Fruit fly (Drosophila melanogaster): Measurements from ENCODE around the gene Vdup1.
A peak's percentile ranks its signal among the peaks of the same experiment; 100 is the strongest.

The Vdup1 gene

DNA sequence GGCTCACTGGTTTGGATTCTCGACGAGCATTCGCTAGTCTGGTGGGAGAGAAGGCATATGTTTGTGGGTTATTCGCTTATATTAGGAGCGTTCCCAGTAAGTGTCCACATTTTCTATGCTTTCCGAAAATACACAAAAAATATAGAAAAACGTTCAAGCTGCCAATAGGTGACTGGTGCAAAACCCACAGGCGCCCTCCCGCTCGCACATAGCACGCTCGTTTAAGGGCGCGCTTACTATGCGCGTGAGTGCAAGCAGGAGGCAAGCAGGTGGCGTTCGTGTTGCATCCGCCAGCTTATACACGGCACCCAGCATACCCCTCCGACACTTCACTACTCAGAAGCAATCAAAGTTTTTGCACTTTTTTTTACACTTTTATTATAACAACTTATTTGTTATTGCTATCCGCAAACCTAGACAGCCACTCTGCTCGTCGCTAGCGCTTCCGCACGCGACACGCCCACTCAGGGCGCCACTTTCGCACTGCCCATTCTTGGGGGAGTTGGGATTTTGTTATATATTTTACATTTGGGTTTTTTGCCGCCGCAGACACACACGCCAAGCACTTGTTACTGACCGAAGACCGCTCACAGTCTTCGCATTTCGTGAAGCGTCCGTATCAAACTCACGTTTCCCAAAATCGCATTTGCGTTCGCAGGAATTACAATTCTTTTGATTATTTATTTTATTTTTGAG is 20.4 kb upstream of the Vdup1 start:
- TF ChIP-seq CTCF (optimal IDR thresholded peaks at IDR 0.05), result peak; percentile 8 to 30
- TF ChIP-seq CG8478 (optimal IDR thresholded peaks at IDR 0.05), result no peak

DNA sequence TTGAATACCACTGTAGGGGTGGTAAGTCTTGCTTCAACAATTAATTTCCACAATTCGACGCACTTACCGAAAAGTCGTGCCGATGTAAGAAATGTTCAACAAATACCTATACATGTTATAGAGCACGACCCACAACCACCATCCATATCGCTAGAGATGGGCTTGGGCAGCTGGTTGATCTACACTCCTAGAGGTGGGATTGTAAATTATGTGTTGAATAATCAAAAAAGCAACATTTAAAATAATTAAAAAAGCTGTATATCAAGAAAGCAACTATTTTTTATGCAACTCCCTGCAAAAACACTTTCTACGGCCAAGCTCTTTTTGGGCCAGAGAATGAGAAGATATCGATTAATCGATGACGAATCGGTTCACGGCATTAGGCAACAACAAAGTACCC is 5.5 kb upstream of the Vdup1 start, which contains the start of the genes CG34140, Mkp and Mtch:
Gene CG34140 (minus strand): TSS at position 174 of the 400 bp plus-strand sequence.
Gene Mkp (minus strand): TSS at position 290 of the 400 bp plus-strand sequence.
Gene Mtch (plus strand): TSS at position 376 of the 400 bp plus-strand sequence.
- TF ChIP-seq CTCF (optimal IDR thresholded peaks at IDR 0.05) (no peak), CG8478 (optimal IDR thresholded peaks at IDR 0.05) (no peak)

DNA sequence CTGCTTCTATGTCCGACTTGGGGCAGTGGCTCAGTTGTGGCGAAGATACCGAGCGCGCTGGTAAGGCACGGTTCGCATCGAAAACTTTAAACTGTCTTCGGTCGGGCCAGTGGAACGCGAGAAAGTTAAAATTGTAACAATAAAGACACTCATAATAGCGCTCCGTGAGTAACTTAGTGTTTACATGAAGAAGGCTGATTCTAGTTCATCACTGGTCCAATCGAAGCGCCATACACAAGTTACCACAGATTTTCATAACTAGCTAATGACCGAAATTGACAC is 1.4 kb upstream of the Vdup1 start:
- TF ChIP-seq CG8478 (optimal IDR thresholded peaks at IDR 0.05), result no peak
- no peak for TF ChIP-seq CTCF (optimal IDR thresholded peaks at IDR 0.05)

DNA sequence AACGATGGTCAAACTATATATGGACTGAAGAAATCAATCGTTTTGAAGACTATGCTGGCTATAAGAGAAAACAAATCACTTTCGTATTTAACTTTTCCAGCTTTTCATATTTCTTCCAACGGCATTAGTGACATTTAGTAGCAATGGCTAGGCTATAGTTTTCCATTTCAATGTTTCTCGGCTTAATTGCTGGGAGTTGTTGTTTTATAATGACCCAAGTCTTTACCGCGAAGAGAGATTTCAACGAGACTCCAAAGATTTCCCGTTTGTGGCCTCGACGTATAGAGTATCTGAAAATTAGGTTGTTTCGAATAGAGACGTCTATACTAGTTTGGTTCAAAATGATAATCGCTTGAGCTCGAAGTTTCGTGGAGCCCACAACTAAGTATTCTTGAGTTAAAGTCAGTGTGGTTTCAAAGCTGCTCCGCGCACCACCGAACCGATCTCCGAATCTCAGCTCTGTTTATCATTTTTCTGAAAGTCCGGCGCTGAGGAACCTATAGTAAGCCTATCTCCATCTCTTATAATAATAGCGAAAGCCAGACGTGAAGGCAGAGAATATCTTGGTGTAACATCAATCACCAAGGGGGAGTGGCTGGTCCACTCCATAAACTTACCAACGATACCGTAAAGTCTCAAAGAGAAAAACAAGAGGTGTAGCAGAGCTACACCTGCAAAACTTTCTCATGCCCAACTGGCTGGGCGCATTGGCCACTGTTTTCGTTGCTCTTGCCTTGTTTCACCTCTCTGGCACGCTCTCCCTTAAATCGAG is 913 bp upstream of the Vdup1 start, which contains the start of gene CG13875:
Gene CG13875 (plus strand): TSS at position 434 of the 772 bp plus-strand sequence.
- no peak for TF ChIP-seq CG8478 (optimal IDR thresholded peaks at IDR 0.05)
- no peak for TF ChIP-seq CTCF (optimal IDR thresholded peaks at IDR 0.05)

DNA sequence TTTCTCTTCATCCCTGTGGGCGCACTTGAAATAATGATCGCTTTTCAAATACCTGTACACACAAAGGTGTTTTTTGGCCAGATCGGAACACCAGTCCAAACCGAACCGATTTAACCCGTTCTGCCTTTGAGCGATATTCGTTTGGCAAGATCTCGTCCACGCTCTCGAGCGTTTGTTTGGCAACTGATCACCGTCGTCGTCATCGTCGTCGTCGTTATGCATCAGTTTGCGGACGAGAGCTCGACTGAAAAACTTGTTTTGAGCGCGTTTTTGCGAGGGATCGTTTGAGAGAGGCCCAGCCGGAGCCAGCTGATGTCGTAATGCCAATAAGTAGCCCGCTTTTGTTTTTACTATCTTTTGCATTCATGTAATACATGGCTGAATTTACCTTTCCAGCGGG is 318 bp downstream of the Vdup1 start:
- TF ChIP-seq CG8478 (optimal IDR thresholded peaks at IDR 0.05) (no peak), CTCF (optimal IDR thresholded peaks at IDR 0.05) (no peak)

DNA sequence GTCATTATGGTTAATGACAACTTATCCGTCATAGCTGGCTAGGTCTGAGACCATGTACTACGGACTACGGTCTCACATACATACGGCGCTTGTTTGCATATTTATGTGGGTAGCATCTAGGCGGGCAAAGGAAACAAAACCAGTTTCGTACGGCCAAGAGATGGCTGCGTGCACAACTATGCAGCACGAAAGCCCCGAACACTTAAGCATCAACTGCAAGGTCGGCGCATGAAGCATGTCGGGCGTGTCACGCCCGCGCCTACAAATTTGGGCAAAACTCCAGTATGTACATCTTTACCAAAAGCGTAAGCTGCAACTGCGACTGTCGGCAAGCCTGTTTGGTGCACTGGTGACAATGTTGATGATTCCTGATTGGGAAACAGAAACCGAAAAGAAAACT is 825 bp downstream of the Vdup1 start:
- TF ChIP-seq CG8478 (optimal IDR thresholded peaks at IDR 0.05) (no peak), CTCF (optimal IDR thresholded peaks at IDR 0.05) (no peak)

DNA sequence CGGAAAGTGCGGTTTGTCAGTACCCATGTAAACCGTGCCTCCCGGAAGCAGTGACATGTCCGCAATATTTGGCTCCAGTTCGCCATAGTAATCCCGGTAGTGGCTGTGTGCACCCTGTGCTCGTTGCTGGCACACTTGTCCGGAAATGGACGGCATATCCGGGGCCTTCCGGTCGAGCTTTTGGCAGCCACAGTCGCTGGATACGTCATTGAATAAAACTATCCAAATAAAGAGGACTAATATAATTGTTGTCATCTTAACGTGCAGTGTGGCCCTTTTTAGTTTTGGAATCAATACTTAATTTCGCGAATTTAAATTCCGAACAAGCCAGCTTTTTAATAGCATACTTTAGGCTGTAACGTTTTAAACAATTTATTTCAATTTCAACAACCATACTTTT is 2.8 kb downstream of the Vdup1 start, which contains the start of gene CG7049:
Gene CG7049 (minus strand): TSS at position 280 of the 400 bp plus-strand sequence.
- TF ChIP-seq CG8478 (optimal IDR thresholded peaks at IDR 0.05) (no peak), CTCF (optimal IDR thresholded peaks at IDR 0.05) (no peak)

DNA sequence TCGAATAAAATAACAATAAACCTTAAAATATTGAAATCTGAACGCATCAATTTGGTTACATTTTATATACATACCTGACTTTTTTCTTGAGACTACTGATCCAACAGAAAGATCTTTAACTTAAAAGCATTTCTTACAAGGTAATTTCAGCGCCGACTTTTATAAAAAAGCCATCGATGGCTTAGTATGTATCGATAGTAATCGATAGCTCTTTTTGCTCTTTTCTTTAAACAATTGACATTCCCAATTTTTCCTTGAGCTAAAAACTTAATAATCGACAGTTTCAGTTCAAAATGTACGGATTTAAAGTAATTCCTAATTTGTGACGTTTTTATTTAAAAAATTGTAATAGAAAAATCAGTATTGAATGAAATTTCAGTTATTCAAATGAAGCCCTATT is 4.3 kb downstream of the Vdup1 start:
- no peak for TF ChIP-seq CG8478 (optimal IDR thresholded peaks at IDR 0.05)
- TF ChIP-seq CTCF (optimal IDR thresholded peaks at IDR 0.05), result no peak

DNA sequence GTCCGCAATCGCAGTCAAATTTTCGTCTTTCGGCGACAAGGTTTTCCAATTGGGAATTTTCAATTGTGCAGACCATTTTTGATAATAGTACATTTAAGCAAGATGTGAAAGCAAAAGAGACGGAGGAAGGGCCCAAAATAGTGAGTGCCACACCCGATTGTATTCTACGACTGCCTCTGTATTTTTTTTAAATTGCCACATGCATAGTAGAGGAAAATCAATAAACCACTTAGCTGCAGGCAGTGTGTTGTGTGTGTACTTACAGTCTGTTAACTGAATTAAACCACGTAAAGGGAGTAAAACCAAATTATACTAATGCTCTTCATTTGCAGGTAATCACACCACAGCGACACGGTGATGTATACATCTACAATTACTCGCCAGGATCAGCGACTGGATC is 7.0 kb downstream of the Vdup1 start:
- TF ChIP-seq CTCF (optimal IDR thresholded peaks at IDR 0.05) (no peak), CG8478 (optimal IDR thresholded peaks at IDR 0.05) (no peak)

DNA sequence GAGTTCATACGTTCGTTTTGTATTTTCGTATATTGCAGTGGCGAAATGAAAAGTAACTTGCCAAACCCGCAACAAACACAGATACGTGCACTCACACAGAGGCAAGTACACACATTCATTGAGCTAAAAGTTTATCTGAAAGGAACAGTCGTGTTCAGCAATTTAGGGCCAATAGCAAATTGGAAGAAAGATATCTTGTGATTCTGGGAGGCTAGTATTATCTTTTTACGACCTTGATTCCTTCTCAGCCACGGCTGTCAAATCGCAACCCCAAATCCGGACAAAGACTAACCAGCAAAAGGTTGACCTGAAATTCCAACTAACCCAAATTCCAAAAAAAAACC is 12.0 kb downstream of the Vdup1 start:
- TF ChIP-seq CG8478 (optimal IDR thresholded peaks at IDR 0.05), result no peak
- no peak for TF ChIP-seq CTCF (optimal IDR thresholded peaks at IDR 0.05)

DNA sequence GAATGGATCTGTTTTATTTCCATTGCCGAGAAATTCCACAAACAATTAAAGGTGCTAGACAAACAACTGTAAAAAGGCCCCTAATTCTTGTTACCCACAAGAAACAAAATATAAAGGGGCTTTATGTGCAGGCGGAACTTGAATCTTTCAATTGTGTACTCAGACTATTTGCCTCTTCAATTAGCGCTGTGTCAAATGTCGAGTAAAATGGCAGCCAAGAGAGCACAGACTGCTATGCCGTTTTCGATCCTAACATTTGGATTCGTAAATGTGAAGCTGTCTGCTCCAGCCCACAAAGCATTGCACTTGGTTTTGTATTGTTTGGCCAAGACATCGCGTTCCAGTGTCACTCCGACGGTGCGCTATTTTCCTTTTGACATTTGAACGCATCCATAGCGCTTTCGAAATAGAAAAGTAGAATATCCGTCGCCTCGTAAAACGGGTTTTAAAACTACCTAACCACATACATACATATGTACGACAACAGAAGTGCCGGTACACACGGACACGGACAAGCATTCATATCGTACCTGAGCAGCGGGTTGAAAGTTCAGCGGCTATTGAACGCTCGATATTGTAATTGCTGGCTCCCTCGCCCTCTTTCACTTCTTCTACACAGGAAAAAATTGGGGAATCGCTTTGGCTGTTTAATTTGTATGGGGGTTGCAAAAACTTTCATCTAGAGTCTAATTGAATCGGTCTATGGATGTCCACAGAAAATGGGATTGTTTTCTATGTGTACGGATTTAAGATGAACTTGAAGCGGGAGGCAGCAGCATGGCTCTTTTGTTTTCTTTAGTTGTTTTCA is 12.6 kb downstream of the Vdup1 start:
- TF ChIP-seq CTCF (optimal IDR thresholded peaks at IDR 0.05), result no peak
- TF ChIP-seq CG8478 (optimal IDR thresholded peaks at IDR 0.05), result no peak

DNA sequence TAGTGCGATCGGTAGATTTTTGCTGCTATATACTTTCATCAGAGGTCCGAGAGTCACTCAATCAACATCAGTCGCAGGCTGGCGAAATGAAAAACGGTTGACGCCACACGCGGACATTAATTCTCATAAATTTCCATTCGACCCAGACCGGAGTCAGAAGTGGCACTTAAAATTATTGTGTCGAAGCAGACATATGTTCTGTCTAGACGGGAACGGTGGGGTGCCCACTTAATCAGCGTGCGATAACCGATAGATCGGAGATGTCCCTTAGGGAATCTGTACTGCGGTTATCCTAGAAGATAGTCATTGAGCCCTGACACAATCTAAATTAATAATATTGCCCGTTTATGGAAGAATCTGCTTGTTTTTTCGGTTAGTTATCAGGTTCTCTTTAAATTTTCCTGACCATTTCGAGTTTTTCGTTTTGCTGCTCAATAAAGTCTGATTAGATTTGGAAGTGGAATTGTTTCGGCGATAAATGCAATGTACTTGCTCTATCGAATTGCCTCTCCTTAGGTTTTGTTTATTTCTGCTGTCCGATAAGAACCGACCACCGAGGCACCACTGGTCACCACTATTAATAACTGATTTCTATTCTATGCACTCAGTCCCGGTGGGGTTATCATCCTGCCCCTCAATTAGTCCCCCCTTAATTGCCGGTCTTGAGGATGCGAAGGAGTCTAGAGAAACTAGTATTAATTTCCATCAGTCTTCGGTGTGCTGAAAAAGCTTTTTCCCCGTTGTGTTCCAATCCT is 16.8 kb downstream of the Vdup1 start:
- TF ChIP-seq CTCF (optimal IDR thresholded peaks at IDR 0.05), result no peak
- no peak for TF ChIP-seq CG8478 (optimal IDR thresholded peaks at IDR 0.05)

DNA sequence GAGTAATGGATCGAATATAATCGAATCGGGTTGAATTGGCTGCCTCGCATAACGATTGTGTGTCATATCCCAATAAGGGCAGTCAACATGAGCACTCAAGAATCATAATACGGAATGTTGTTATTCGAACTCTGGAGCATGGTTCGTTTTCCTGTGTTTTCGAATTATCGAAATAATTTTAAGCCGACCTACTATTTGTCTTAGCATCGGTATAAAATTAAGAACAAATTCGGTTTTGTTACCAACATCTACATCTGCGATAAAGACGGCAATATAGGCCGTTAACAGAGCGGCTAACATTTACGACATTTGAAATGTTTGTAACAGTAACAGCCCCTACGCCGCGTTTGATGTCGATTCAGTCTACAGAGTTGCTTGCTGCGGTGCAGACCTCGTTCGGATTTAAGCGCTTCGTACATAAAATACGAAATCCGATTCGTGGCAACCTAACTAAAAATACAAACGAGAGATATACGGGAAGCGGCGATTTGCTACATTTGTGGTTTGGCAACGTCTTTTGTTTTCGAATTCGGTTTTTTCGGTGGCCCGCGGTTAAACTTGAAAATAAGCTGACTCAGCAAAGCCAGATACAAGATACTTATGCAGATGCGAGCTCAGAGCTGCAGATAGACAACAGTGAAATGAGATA is 18.2 kb downstream of the Vdup1 start:
- no peak for TF ChIP-seq CG8478 (optimal IDR thresholded peaks at IDR 0.05)
- TF ChIP-seq CTCF (optimal IDR thresholded peaks at IDR 0.05), result no peak

DNA sequence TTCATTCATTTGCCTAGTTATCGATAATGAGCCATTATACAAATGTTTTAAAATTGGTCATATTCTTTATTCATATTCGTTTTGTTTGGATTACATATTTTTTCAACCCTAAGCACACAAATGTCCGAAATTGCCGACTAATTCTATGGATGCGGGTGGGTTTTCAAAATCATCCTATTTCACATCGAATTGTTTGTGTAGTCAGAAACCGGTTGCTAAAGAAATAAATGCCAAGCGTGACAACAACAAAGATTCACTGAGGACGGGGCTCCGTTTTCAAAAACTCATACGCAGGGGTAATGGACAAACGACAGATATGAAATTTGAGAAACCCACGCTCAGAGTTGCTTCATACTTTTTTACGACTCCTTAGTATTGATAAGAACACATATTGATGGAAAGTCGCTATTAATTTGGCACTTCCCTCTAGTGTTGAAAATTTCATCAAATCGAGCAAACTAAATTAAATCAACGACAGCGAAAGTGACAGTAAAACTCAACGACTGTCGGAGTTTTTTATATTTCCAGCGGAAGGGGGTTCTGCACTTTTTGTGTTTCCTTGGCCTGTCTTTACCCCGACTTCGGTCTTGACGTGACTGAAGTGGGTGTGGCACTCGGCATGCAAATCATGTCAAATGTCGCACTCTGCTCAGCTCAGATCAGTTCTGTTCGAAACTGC is 19.2 kb downstream of the Vdup1 start:
- TF ChIP-seq CTCF (optimal IDR thresholded peaks at IDR 0.05) (peak in 1 of 2 experiments; percentile 12), CG8478 (optimal IDR thresholded peaks at IDR 0.05) (no peak)
